Worm (Caenorhabditis elegans) whole organism, mixed stage, embryonic: ENCODE measurements around the gene srx-60.

Source experiments
- M03D4.4 ChIP-seq: sonication (generic microtip); optimal IDR thresholded peaks from 2 replicates; lab custom pipeline; 2017; ENCODE audit warnings: mild to moderate bottlenecking, missing genetic modification characterization, missing compliant biosample characterization
- bed-3 ChIP-seq: fragments of 200-800 bp; sonication (Bioruptor generic); optimal IDR thresholded peaks from 3 replicates; lab custom pipeline; 2018; ENCODE audit warnings: mild to moderate bottlenecking, missing genetic modification characterization, moderate library complexity, missing compliant biosample characterization
- blmp-1 ChIP-seq: fragments of 150-350 bp; optimal IDR thresholded peaks from 2 replicates; lab custom pipeline; 2014; ENCODE audit warnings: missing biosample characterization, missing genetic modification characterization
- ceh-39 ChIP-seq: fragments of 150-350 bp; optimal IDR thresholded peaks from 2 replicates; lab custom pipeline; 2014; ENCODE audit warnings: missing biosample characterization, missing genetic modification characterization
- ceh-43 ChIP-seq: fragments of 200-800 bp; sonication (Bioruptor generic); optimal IDR thresholded peaks from 2 replicates; lab custom pipeline; 2018; ENCODE audit warnings: mild to moderate bottlenecking, missing genetic modification characterization, moderate library complexity, missing compliant biosample characterization
- ces-1 ChIP-seq: fragments of 150-350 bp; optimal IDR thresholded peaks from 2 replicates; lab custom pipeline; 2014; ENCODE audit warnings: missing biosample characterization, missing genetic modification reagents, missing genetic modification characterization
- cnd-1 ChIP-seq: fragments of 200-800 bp; sonication (Bioruptor generic); optimal IDR thresholded peaks from 2 replicates; lab custom pipeline; 2018; ENCODE audit warnings: mild to moderate bottlenecking, missing genetic modification characterization, missing compliant biosample characterization
- drap-1 ChIP-seq: fragments of 200-800 bp; sonication (Bioruptor generic); optimal IDR thresholded peaks from 3 replicates; lab custom pipeline; 2018; ENCODE audit warnings: mild to moderate bottlenecking, missing genetic modification characterization, missing compliant biosample characterization
- elt-1 ChIP-seq: sonication (generic microtip); optimal IDR thresholded peaks from 2 replicates; lab custom pipeline; 2017; ENCODE audit warnings: missing genetic modification characterization, mild to moderate bottlenecking, missing compliant biosample characterization, antibody characterized with exemption, moderate library complexity, borderline replicate concordance; ENCODE audit not compliant: insufficient read depth
- elt-3 ChIP-seq: fragments of 150-350 bp; optimal IDR thresholded peaks from 2 replicates; lab custom pipeline; 2014; ENCODE audit warnings: missing biosample characterization, missing genetic modification characterization
- flh-1 ChIP-seq: fragments of 200-800 bp; sonication (Bioruptor generic); optimal IDR thresholded peaks from 2 replicates; lab custom pipeline; 2018; ENCODE audit warnings: mild to moderate bottlenecking, missing genetic modification characterization, moderate library complexity, missing compliant biosample characterization
- ham-2 ChIP-seq: fragments of 200-800 bp; sonication (Bioruptor generic); optimal IDR thresholded peaks from 2 replicates; lab custom pipeline; 2018; ENCODE audit warnings: mild to moderate bottlenecking, missing genetic modification characterization, missing compliant biosample characterization
- hlh-1 ChIP-seq: fragments of 150-350 bp; optimal IDR thresholded peaks from 2 replicates; lab custom pipeline; 2014; ENCODE audit warnings: missing biosample characterization, missing genetic modification reagents, missing genetic modification characterization
- lin-13 ChIP-seq: fragments of 150-350 bp; optimal IDR thresholded peaks from 2 replicates; lab custom pipeline; 2014; ENCODE audit warnings: missing biosample characterization, missing genetic modification characterization
- lin-32 ChIP-seq: fragments of 200-800 bp; sonication (Bioruptor generic); optimal IDR thresholded peaks from 2 replicates; lab custom pipeline; 2018; ENCODE audit warnings: mild to moderate bottlenecking, missing genetic modification characterization, missing compliant biosample characterization
- lsy-2 ChIP-seq: fragments of 150-350 bp; optimal IDR thresholded peaks from 2 replicates; lab custom pipeline; 2014; ENCODE audit warnings: missing biosample characterization, missing genetic modification characterization
- mls-2 ChIP-seq: sonication (generic microtip); optimal IDR thresholded peaks from 2 replicates; lab custom pipeline; 2016; ENCODE audit warnings: mild to moderate bottlenecking, missing genetic modification characterization, moderate library complexity, missing compliant biosample characterization
- nhr-12 ChIP-seq: fragments of 150-350 bp; optimal IDR thresholded peaks from 2 replicates; lab custom pipeline; 2014; ENCODE audit warnings: missing biosample characterization, missing genetic modification characterization
- nhr-2 ChIP-seq: fragments of 150-350 bp; optimal IDR thresholded peaks from 2 replicates; lab custom pipeline; 2014; ENCODE audit warnings: missing biosample characterization, missing genetic modification characterization
- nhr-28 ChIP-seq: fragments of 150-350 bp; optimal IDR thresholded peaks from 2 replicates; lab custom pipeline; 2014; ENCODE audit warnings: missing biosample characterization, missing genetic modification characterization
- nhr-76 ChIP-seq: sonication (generic microtip); optimal IDR thresholded peaks from 2 replicates; lab custom pipeline; 2017; ENCODE audit warnings: missing biosample characterization, missing genetic modification characterization
- pha-4 ChIP-seq: fragments of 150-350 bp; optimal IDR thresholded peaks from 2 replicates; lab custom pipeline; 2018; ENCODE audit warnings: missing biosample characterization, missing genetic modification reagents, missing genetic modification characterization
- sem-2 ChIP-seq: fragments of 200-800 bp; sonication (Bioruptor generic); optimal IDR thresholded peaks from 2 replicates; lab custom pipeline; 2018; ENCODE audit warnings: mild to moderate bottlenecking, missing genetic modification characterization, missing compliant biosample characterization
- snpc-4 ChIP-seq: fragments of 150-350 bp; optimal IDR thresholded peaks from 2 replicates; lab custom pipeline; 2014; ENCODE audit warnings: missing biosample characterization, missing genetic modification characterization
- sptf-1 ChIP-seq: sonication (generic microtip); optimal IDR thresholded peaks from 2 replicates; lab custom pipeline; 2017; ENCODE audit warnings: mild to moderate bottlenecking, missing genetic modification characterization, moderate library complexity, missing compliant biosample characterization
- tbx-8 ChIP-seq: fragments of 200-800 bp; sonication (Bioruptor generic); optimal IDR thresholded peaks from 2 replicates; lab custom pipeline; 2018; ENCODE audit warnings: mild to moderate bottlenecking, missing genetic modification characterization, moderate library complexity, missing compliant biosample characterization
- unc-39 ChIP-seq: fragments of 150-350 bp; optimal IDR thresholded peaks from 2 replicates; lab custom pipeline; 2014; ENCODE audit warnings: missing biosample characterization, missing genetic modification characterization
- unc-62 ChIP-seq: fragments of 150-350 bp; optimal IDR thresholded peaks from 2 replicates; lab custom pipeline; 2014; ENCODE audit warnings: missing biosample characterization, missing genetic modification reagents, missing genetic modification characterization
- zip-8 ChIP-seq: fragments of 150-350 bp; optimal IDR thresholded peaks from 2 replicates; lab custom pipeline; 2014; ENCODE audit warnings: missing biosample characterization, missing genetic modification characterization

Gene srx-60

ce11 chrV:7357132-7357531, 43.6 kb upstream of the srx-60 start, which contains the start of gene C03G6.6:
Gene C03G6.6, plus strand, starts transcription at chrV:7357432.
- TF ChIP-seq hlh-1 (tag; lab: Kevin White, UChicago) = no peak
- no peak for TF ChIP-seq lin-13 (tag; lab: Kevin White, UChicago)
- TF ChIP-seq ces-1 (GFP tag; lab: Kevin White, UChicago) = no peak
- TF ChIP-seq mls-2 (tag; lab: Kevin White, UChicago) = no peak
- no peak for TF ChIP-seq nhr-28 (tag; lab: Kevin White, UChicago)
- TF ChIP-seq lsy-2 (tag; lab: Kevin White, UChicago) = no peak
- TF ChIP-seq M03D4.4 (tag; lab: Kevin White, UChicago) = no peak
- TF ChIP-seq ceh-43 (GFP tag; lab: Kevin White, UChicago) = no peak
- no peak for TF ChIP-seq unc-62 (GFP tag; lab: Kevin White, UChicago)
- TF ChIP-seq sptf-1 (tag; lab: Kevin White, UChicago) = no peak
- no peak for TF ChIP-seq nhr-12 (tag; lab: Kevin White, UChicago)
- TF ChIP-seq elt-1 (tag; lab: Kevin White, UChicago) = no peak
- no peak for TF ChIP-seq cnd-1 (tag; lab: Kevin White, UChicago)
- TF ChIP-seq elt-3 = no peak
- TF ChIP-seq lin-32 (GFP tag; lab: Kevin White, UChicago) = no peak
- no peak for TF ChIP-seq nhr-76 (tag; lab: Kevin White, UChicago)

- TF ChIP-seq unc-62 (GFP tag; lab: Kevin White, UChicago) (no peak), ces-1 (GFP tag; lab: Kevin White, UChicago) (no peak), bed-3 (no peak), ceh-43 (GFP tag; lab: Kevin White, UChicago) (no peak)
These were observed 39.0 kb upstream of the srx-60 start, which contains the start of gene cyp-35A1 for ce11 chrV:7361673-7362072. Gene cyp-35A1, minus strand, starts transcription at chrV:7361773.

DNA sequence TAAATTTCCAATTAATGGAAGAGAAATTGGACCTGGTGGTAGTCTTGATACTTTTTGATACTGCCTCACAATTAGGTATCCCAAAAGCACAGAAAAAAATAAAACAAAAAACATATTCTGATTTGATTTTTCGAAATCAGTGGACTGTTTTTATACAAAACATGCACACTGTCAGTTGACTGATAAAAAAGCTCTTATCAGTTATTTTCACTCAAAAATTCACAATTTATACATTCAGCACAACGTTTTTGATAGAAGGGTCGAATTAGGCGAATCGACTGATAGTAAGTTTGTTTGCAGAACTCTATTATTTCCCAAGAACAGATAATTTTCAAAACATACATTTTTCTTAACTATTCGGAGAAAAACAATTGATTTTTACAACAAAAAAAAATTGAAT, 36.6 kb upstream of the srx-60 start, which contains the start of gene cyp-35A2:
cyp-35A2 (minus strand) TSS at position 124 of the 400 bp plus-strand sequence.
- TF ChIP-seq ham-2 (GFP tag; lab: Kevin White, UChicago) (no peak), drap-1 (GFP tag; lab: Kevin White, UChicago) (no peak), ceh-39 (tag; lab: Kevin White, UChicago) (no peak), flh-1 (GFP tag; lab: Kevin White, UChicago) (no peak), lin-32 (GFP tag; lab: Kevin White, UChicago) (no peak), pha-4 (tag; lab: Kevin White, UChicago) (no peak), nhr-12 (tag; lab: Kevin White, UChicago) (no peak), unc-62 (GFP tag; lab: Kevin White, UChicago) (no peak), sem-2 (GFP tag; lab: Kevin White, UChicago) (no peak), blmp-1 (tag; lab: Kevin White, UChicago) (no peak)

DNA sequence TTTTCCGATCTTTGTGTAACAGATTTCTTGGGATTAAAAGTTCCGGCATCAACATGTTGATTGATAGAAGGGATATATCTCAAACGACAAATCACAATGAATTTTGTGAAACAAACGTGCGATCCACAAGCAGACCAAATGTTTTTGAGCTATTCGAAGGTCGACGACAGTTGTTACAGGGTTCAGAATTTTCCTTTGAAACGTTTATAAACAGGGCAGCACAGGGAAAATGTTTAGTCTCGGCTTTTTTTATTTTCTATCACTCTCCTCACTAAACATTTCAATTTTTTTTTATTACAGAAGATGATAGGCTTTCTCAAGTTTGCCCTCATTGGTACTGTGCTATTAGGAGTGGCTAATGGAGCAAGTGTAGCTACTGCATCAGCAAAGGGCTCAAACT, 35.7 kb upstream of the srx-60 start, which contains the start of gene exc-13:
exc-13 (plus strand) TSS at position 301 of the 400 bp plus-strand sequence.
- TF ChIP-seq elt-3 (no peak), zip-8 (no peak), bed-3 (no peak), lin-32 (GFP tag; lab: Kevin White, UChicago) (no peak), ces-1 (GFP tag; lab: Kevin White, UChicago) (no peak), pha-4 (tag; lab: Kevin White, UChicago) (no peak), snpc-4 (tag; lab: Kevin White, UChicago) (no peak), blmp-1 (tag; lab: Kevin White, UChicago) (no peak), cnd-1 (tag; lab: Kevin White, UChicago) (no peak), lsy-2 (tag; lab: Kevin White, UChicago) (no peak), nhr-28 (tag; lab: Kevin White, UChicago) (no peak), ceh-39 (tag; lab: Kevin White, UChicago) (no peak)
- TF ChIP-seq, all 35 proteins: peak for 0

- no peak for TF ChIP-seq flh-1 (GFP tag; lab: Kevin White, UChicago)
- no peak for TF ChIP-seq M03D4.4 (tag; lab: Kevin White, UChicago)
- TF ChIP-seq nhr-76 (tag; lab: Kevin White, UChicago) = no peak
- TF ChIP-seq nhr-28 (tag; lab: Kevin White, UChicago) = no peak
- no peak for TF ChIP-seq tbx-8 (GFP tag; lab: Kevin White, UChicago)
- no peak for TF ChIP-seq mls-2 (tag; lab: Kevin White, UChicago)
- TF ChIP-seq elt-1 (tag; lab: Kevin White, UChicago) = no peak
- no peak for TF ChIP-seq nhr-2 (tag; lab: Kevin White, UChicago)
- TF ChIP-seq nhr-12 (tag; lab: Kevin White, UChicago) = no peak
- no peak for TF ChIP-seq sptf-1 (tag; lab: Kevin White, UChicago)
- TF ChIP-seq unc-39 (tag; lab: Kevin White, UChicago) = no peak
- TF ChIP-seq lin-13 (tag; lab: Kevin White, UChicago) = no peak
- no peak for TF ChIP-seq sem-2 (GFP tag; lab: Kevin White, UChicago)
- TF ChIP-seq hlh-1 (tag; lab: Kevin White, UChicago) = no peak
- TF ChIP-seq snpc-4 (tag; lab: Kevin White, UChicago) = no peak
These were observed 31.1 kb upstream of the srx-60 start, which contains the start of gene srj-14 for ce11 chrV:7369578-7369977. Gene srj-14, plus strand, starts transcription at chrV:7369708.
